Fruit fly (Drosophila melanogaster): ENCODE data around the gene CG13085.

The CG13085 gene

dm6 chr2L:19452535-19453317 lies 28.9 kb downstream of the CG13085 start (continued):
- TF ChIP-seq Met (GFP tag; optimal IDR thresholded peaks at IDR 0.05) (no peak), Gug (GFP tag; IDR thresholded peaks at IDR 0.05) (no peak), fkh (GFP tag; optimal IDR thresholded peaks at IDR 0.05) (no peak), salr (GFP tag; optimal IDR thresholded peaks at IDR 0.05) (peak in 1 of 2 experiments; percentile 3), CG10631 (GFP tag; optimal IDR thresholded peaks at IDR 0.05) (peak; percentile 37), CG8119 (GFP tag; IDR thresholded peaks at IDR 0.05) (peak; percentile 72), Blimp-1 (GFP tag; optimal IDR thresholded peaks at IDR 0.05) (no peak), dac (GFP tag; optimal IDR thresholded peaks at IDR 0.05) (peak; percentile 29), CG4318 (GFP tag; optimal IDR thresholded peaks at IDR 0.05) (no peak), CG31627 (GFP tag; optimal IDR thresholded peaks at IDR 0.05) (peak; percentile 37), esn (GFP tag; optimal IDR thresholded peaks at IDR 0.05) (peak; percentile 22), svp (GFP tag) (peak; percentile 54), Sox102F (GFP tag; optimal IDR thresholded peaks at IDR 0.05) (no peak), CG1621 (tag; optimal IDR thresholded peaks at IDR 0.05) (no peak), CG11762 (GFP tag; optimal IDR thresholded peaks at IDR 0.05; ENCODE audit: insufficient read depth) (no peak), Hr4 (GFP tag; optimal IDR thresholded peaks at IDR 0.05) (peak; percentile 69), CG6163 (GFP tag; IDR thresholded peaks at IDR 0.05) (0 out of 3 replicates have a peak, but pooled peaks have one; percentile 61), CG8632 (GFP tag; optimal IDR thresholded peaks at IDR 0.05) (no peak), fd85E (GFP tag; optimal IDR thresholded peaks at IDR 0.05) (no peak), CG15336 (GFP tag; IDR thresholded peaks at IDR 0.05) (peak; percentile 59), CG6792 (GFP tag; optimal IDR thresholded peaks at IDR 0.05) (peak; percentile 28), Ets96B (tag; optimal IDR thresholded peaks at IDR 0.05) (no peak), CG3032 (tag; optimal IDR thresholded peaks at IDR 0.05) (no peak), CG9139 (GFP tag; optimal IDR thresholded peaks at IDR 0.05) (no peak)

dm6 chr2L:19453381-19453780 lies 29.5 kb downstream of the CG13085 start, which contains the start of gene Top2:
Gene Top2 (minus strand): TSS chr2L:19453490.
- no peak for TF ChIP-seq Lpt (GFP tag; optimal IDR thresholded peaks at IDR 0.05)
- peak; percentile 30 for TF ChIP-seq CG31627 (GFP tag; optimal IDR thresholded peaks at IDR 0.05)
- peak; percentile 10 for TF ChIP-seq topi (GFP tag; optimal IDR thresholded peaks at IDR 0.05)
- peak; percentile 29 for TF ChIP-seq Sox14 (GFP tag; optimal IDR thresholded peaks at IDR 0.05)
- peak; percentile 34 for TF ChIP-seq Hr39 (GFP tag; optimal IDR thresholded peaks at IDR 0.05)
- TF ChIP-seq acj6 (GFP tag; optimal IDR thresholded peaks at IDR 0.05) = no peak
- TF ChIP-seq lz (GFP tag; optimal IDR thresholded peaks at IDR 0.05) = peak; percentile 33
- TF ChIP-seq CG3919 (GFP tag; optimal IDR thresholded peaks at IDR 0.05) = no peak
- TF ChIP-seq Smox (GFP tag; optimal IDR thresholded peaks at IDR 0.05) = peak; percentile 17
- no peak for TF ChIP-seq Eip93F (GFP tag; optimal IDR thresholded peaks at IDR 0.05)
- no peak for TF ChIP-seq CG7368 (GFP tag; optimal IDR thresholded peaks at IDR 0.05)
- TF ChIP-seq esn (GFP tag; optimal IDR thresholded peaks at IDR 0.05) = peak; percentile 1
- no peak for TF ChIP-seq spab (GFP tag; optimal IDR thresholded peaks at IDR 0.05)
- TF ChIP-seq Hr4 (GFP tag; optimal IDR thresholded peaks at IDR 0.05) = no peak
- TF ChIP-seq CG16779 (tag; optimal IDR thresholded peaks at IDR 0.05) = no peak
- TF ChIP-seq cyc (GFP tag; optimal IDR thresholded peaks at IDR 0.05) = peak; percentile 27
- no peak for TF ChIP-seq ss (GFP tag; optimal IDR thresholded peaks at IDR 0.05)
